Fruit fly (Drosophila melanogaster) whole organism, embryonic: ENCODE measurements around the gene CG3009.

Experiments used
- Atf-2 ChIP-seq: fragments of 200-800 bp; sonication (Bioruptor generic); optimal IDR thresholded peaks from 2 replicates; lab custom pipeline; 2016; ENCODE audit warnings: missing biosample characterization, missing genetic modification characterization
- Awh ChIP-seq: fragments of 200-800 bp; sonication (Bioruptor generic); IDR thresholded peaks from 2 replicates; pipeline ENCODE4, ENCODE4 v1.3.6; 2022; ENCODE audit warnings: missing biosample characterization, missing genetic modification characterization
- CG10209 ChIP-seq: fragments of 200-800 bp; sonication (Bioruptor generic); optimal IDR thresholded peaks from 3 replicates; lab custom pipeline; 2017; ENCODE audit warnings: missing biosample characterization, mild to moderate bottlenecking, missing genetic modification characterization, missing genetic modification reagents
- CG12219 ChIP-seq: fragments of 200-800 bp; sonication (Bioruptor generic); optimal IDR thresholded peaks from 3 replicates; lab custom pipeline; 2018; ENCODE audit warnings: missing biosample characterization, mild to moderate bottlenecking, missing genetic modification characterization
- CG13123 ChIP-seq: fragments of 200-800 bp; sonication (Bioruptor generic); optimal IDR thresholded peaks from 2 replicates; lab custom pipeline; 2016; ENCODE audit warnings: missing biosample characterization, missing genetic modification characterization
- CG13894 ChIP-seq: fragments of 200-800 bp; sonication (Bioruptor generic); optimal IDR thresholded peaks from 3 replicates; lab custom pipeline; 2018; ENCODE audit warnings: missing biosample characterization, mild to moderate bottlenecking, missing genetic modification characterization, moderate library complexity
- CG14965 ChIP-seq: fragments of 200-800 bp; sonication (Bioruptor generic); optimal IDR thresholded peaks from 2 replicates; lab custom pipeline; 2016; ENCODE audit warnings: missing biosample characterization, missing genetic modification characterization, borderline replicate concordance
- CG1603 ChIP-seq: fragments of 200-800 bp; sonication (Bioruptor generic); optimal IDR thresholded peaks from 2 replicates; lab custom pipeline; 2019; ENCODE audit warnings: missing biosample characterization, mild to moderate bottlenecking, missing genetic modification characterization, moderate library complexity
- CG16813 ChIP-seq: fragments of 200-800 bp; sonication (Bioruptor generic); IDR thresholded peaks from 3 replicates; pipeline ENCODE4 v1.3.6; 2022; ENCODE audit warnings: missing biosample characterization, missing genetic modification characterization; ENCODE audit not compliant: partially characterized antibody
- CG16863 ChIP-seq: fragments of 200-800 bp; sonication (Bioruptor generic); optimal IDR thresholded peaks from 3 replicates; lab custom pipeline; 2016; ENCODE audit warnings: missing biosample characterization, missing genetic modification characterization
- CG17802 ChIP-seq: fragments of 200-800 bp; sonication (Bioruptor generic); optimal IDR thresholded peaks from 2 replicates; lab custom pipeline; 2018; ENCODE audit warnings: missing biosample characterization, mild to moderate bottlenecking, missing genetic modification characterization, moderate library complexity
- CG18599 ChIP-seq: fragments of 200-800 bp; sonication (Bioruptor generic); optimal IDR thresholded peaks from 3 replicates; lab custom pipeline; 2017; ENCODE audit warnings: missing biosample characterization, missing genetic modification characterization, mild to moderate bottlenecking, moderate library complexity, missing genetic modification reagents
- CG2120 ChIP-seq: fragments of 200-800 bp; sonication (Bioruptor generic); optimal IDR thresholded peaks from 3 replicates; lab custom pipeline; 2016; ENCODE audit warnings: missing biosample characterization, missing genetic modification characterization
- CG2129 ChIP-seq: fragments of 200-800 bp; sonication (Bioruptor generic); IDR thresholded peaks from 2 replicates; pipeline ENCODE4 v1.3.6; 2022; ENCODE audit warnings: missing biosample characterization, missing genetic modification characterization; ENCODE audit not compliant: partially characterized antibody
- CG2712 ChIP-seq: fragments of 200-800 bp; optimal IDR thresholded peaks from 3 replicates; lab custom pipeline; 2019; ENCODE audit warnings: missing biosample characterization, mild to moderate bottlenecking, missing genetic modification characterization, moderate library complexity
- CG30020 ChIP-seq: fragments of 200-800 bp; optimal IDR thresholded peaks from 2 replicates; lab custom pipeline; 2019; ENCODE audit warnings: missing biosample characterization, mild to moderate bottlenecking, missing genetic modification characterization, moderate library complexity
- CG34422 ChIP-seq: fragments of 200-800 bp; sonication (Bioruptor generic); IDR thresholded peaks from 3 replicates; pipeline ENCODE4 v1.3.6; 2022; ENCODE audit warnings: missing biosample characterization, missing genetic modification characterization
- CG6683 ChIP-seq: fragments of 200-800 bp; sonication (Bioruptor generic); optimal IDR thresholded peaks from 2 replicates; lab custom pipeline; 2017; ENCODE audit warnings: missing biosample characterization, mild to moderate bottlenecking, missing genetic modification characterization, missing genetic modification reagents
- CG6791 ChIP-seq: fragments of 200-800 bp; sonication (Bioruptor generic); IDR thresholded peaks from 3 replicates; pipeline ENCODE4 v1.3.6; 2022; ENCODE audit warnings: missing biosample characterization, missing genetic modification characterization; ENCODE audit not compliant: partially characterized antibody
- CG7745 ChIP-seq: fragments of 200-800 bp; sonication (Bioruptor generic); optimal IDR thresholded peaks from 2 replicates; lab custom pipeline; 2018; ENCODE audit warnings: missing biosample characterization, mild to moderate bottlenecking, missing genetic modification characterization, moderate library complexity
- CG7963 ChIP-seq: fragments of 200-800 bp; sonication (Bioruptor generic); IDR thresholded peaks from 3 replicates; pipeline ENCODE4 v1.3.6; 2022; ENCODE audit warnings: missing biosample characterization, missing genetic modification characterization; ENCODE audit not compliant: partially characterized antibody
- CG7987 ChIP-seq: fragments of 200-800 bp; sonication (Bioruptor generic); optimal IDR thresholded peaks from 2 replicates; lab custom pipeline; 2018; ENCODE audit warnings: missing biosample characterization, mild to moderate bottlenecking, missing genetic modification characterization, moderate library complexity
- CTCF ChIP-seq: fragments of 200-800 bp; sonication (Bioruptor generic); optimal IDR thresholded peaks from 2 replicates; lab custom pipeline; 2017; ENCODE audit warnings: missing biosample characterization, mild to moderate bottlenecking, missing genetic modification characterization, moderate library complexity
- Eip74EF ChIP-seq, 2 experiments: fragments of 200-800 bp in 1 of 2; fragments of >200 bp in 1 of 2; sonication (Bioruptor generic) in 1 of 2; optimal IDR thresholded peaks; 2 replicates each; lab custom pipeline; 2017 to 2019; ENCODE audit warnings: missing biosample characterization in 2 of 2, missing genetic modification characterization in 2 of 2, mild to moderate bottlenecking in 1 of 2, moderate library complexity in 1 of 2
- H2.0 ChIP-seq: fragments of 200-800 bp; sonication (Bioruptor generic); IDR thresholded peaks from 2 replicates; pipeline ENCODE4 v1.3.6; 2022; ENCODE audit warnings: missing biosample characterization, missing genetic modification characterization
- Hr51 ChIP-seq, 2 experiments: fragments of 200-800 bp; sonication (Bioruptor generic); optimal IDR thresholded peaks; 2 replicates in 1 of 2; 3 replicates in 1 of 2; lab custom pipeline; 2016 to 2018; ENCODE audit warnings: missing biosample characterization in 2 of 2, missing genetic modification characterization in 2 of 2, mild to moderate bottlenecking in 1 of 2, moderate library complexity in 1 of 2
- Rx ChIP-seq: fragments of 200-800 bp; sonication (Bioruptor generic); IDR thresholded peaks from 2 replicates; pipeline ENCODE4 v1.3.6; 2022; ENCODE audit warnings: missing biosample characterization, missing genetic modification characterization
- Six4 ChIP-seq: fragments of 200-800 bp; sonication (Bioruptor generic); optimal IDR thresholded peaks from 2 replicates; lab custom pipeline; 2016; ENCODE audit warnings: missing biosample characterization, missing genetic modification characterization
- Sox100B ChIP-seq: fragments of 200-800 bp; sonication (Bioruptor generic); optimal IDR thresholded peaks from 3 replicates; lab custom pipeline; 2018; ENCODE audit warnings: missing biosample characterization, mild to moderate bottlenecking, missing genetic modification characterization
- Sox102F ChIP-seq: fragments of 200-800 bp; sonication (Bioruptor generic); optimal IDR thresholded peaks from 2 replicates; lab custom pipeline; 2018; ENCODE audit warnings: missing biosample characterization, mild to moderate bottlenecking, missing genetic modification characterization, moderate library complexity
- Sry-δ ChIP-seq: fragments of 200-800 bp; sonication (Bioruptor generic); optimal IDR thresholded peaks from 2 replicates; lab custom pipeline; 2016; ENCODE audit warnings: missing biosample characterization, missing genetic modification characterization
- Xrp1 ChIP-seq: fragments of 200-800 bp; sonication (Bioruptor generic); IDR thresholded peaks from 2 replicates; pipeline ENCODE4 v1.3.6; 2022; ENCODE audit warnings: missing biosample characterization, missing genetic modification characterization
- abd-A ChIP-seq: fragments of 200-800 bp; sonication (Bioruptor generic); optimal IDR thresholded peaks from 3 replicates; lab custom pipeline; 2019; ENCODE audit warnings: missing biosample characterization, mild to moderate bottlenecking, missing genetic modification characterization, moderate library complexity
- al ChIP-seq: fragments of 200-800 bp; sonication (Bioruptor generic); IDR thresholded peaks from 2 replicates; pipeline ENCODE4 v1.3.6; 2022; ENCODE audit warnings: missing biosample characterization, missing genetic modification characterization
- cg ChIP-seq: fragments of 200-800 bp; sonication (Bioruptor generic); optimal IDR thresholded peaks from 3 replicates; lab custom pipeline; 2019; ENCODE audit warnings: missing biosample characterization, mild to moderate bottlenecking, missing genetic modification characterization, moderate library complexity
- disco-r ChIP-seq: fragments of 200-800 bp; sonication (Bioruptor generic); optimal IDR thresholded peaks from 2 replicates; lab custom pipeline; 2016; ENCODE audit warnings: missing biosample characterization, missing genetic modification characterization
- dmrt99B ChIP-seq: fragments of 200-800 bp; sonication (Bioruptor generic); optimal IDR thresholded peaks from 2 replicates; lab custom pipeline; 2018; ENCODE audit warnings: missing biosample characterization, mild to moderate bottlenecking, missing genetic modification characterization, moderate library complexity
- ems ChIP-seq: fragments of 200-800 bp; sonication (Bioruptor generic); optimal IDR thresholded peaks from 3 replicates; lab custom pipeline; 2016; ENCODE audit warnings: missing biosample characterization, missing genetic modification characterization
- fu2 ChIP-seq: fragments of 200-800 bp; sonication (Bioruptor generic); optimal IDR thresholded peaks from 2 replicates; lab custom pipeline; 2016; ENCODE audit warnings: missing biosample characterization, missing genetic modification characterization
- gsb-n ChIP-seq: fragments of 200-800 bp; sonication (Bioruptor generic); optimal IDR thresholded peaks from 3 replicates; lab custom pipeline; 2018; ENCODE audit warnings: missing biosample characterization, mild to moderate bottlenecking, missing genetic modification characterization
- knrl ChIP-seq: fragments of 200-800 bp; sonication (Bioruptor generic); IDR thresholded peaks from 3 replicates; pipeline ENCODE4 v1.3.6; 2022; ENCODE audit warnings: missing biosample characterization, missing genetic modification characterization; ENCODE audit not compliant: partially characterized antibody
- odd ChIP-seq: fragments of 200-800 bp; sonication (Bioruptor generic); optimal IDR thresholded peaks from 2 replicates; lab custom pipeline; 2017; ENCODE audit warnings: missing biosample characterization, mild to moderate bottlenecking, missing genetic modification characterization
- peb ChIP-seq: fragments of 200-800 bp; sonication (Bioruptor generic); IDR thresholded peaks from 2 replicates; pipeline ENCODE4 v1.3.6; 2022; ENCODE audit warnings: missing biosample characterization, missing genetic modification characterization
- pros ChIP-seq: fragments of 200-800 bp; sonication (Bioruptor generic); optimal IDR thresholded peaks from 3 replicates; lab custom pipeline; 2019; ENCODE audit warnings: missing biosample characterization, mild to moderate bottlenecking, missing genetic modification characterization, moderate library complexity
- schlank ChIP-seq: fragments of 200-800 bp; sonication (Bioruptor generic); optimal IDR thresholded peaks from 2 replicates; lab custom pipeline; 2018; ENCODE audit warnings: missing biosample characterization, mild to moderate bottlenecking, missing genetic modification characterization
- sob ChIP-seq: fragments of 200-800 bp; sonication (Bioruptor generic); IDR thresholded peaks from 2 replicates; pipeline ENCODE4 v1.3.6; 2022; ENCODE audit warnings: missing biosample characterization, missing genetic modification characterization
- sqz ChIP-seq: fragments of 200-800 bp; sonication (Bioruptor generic); optimal IDR thresholded peaks from 3 replicates; lab custom pipeline; 2018; ENCODE audit warnings: missing biosample characterization, mild to moderate bottlenecking, missing genetic modification characterization
- wdn ChIP-seq: fragments of 200-800 bp; sonication (Bioruptor generic); IDR thresholded peaks from 2 replicates; pipeline ENCODE4 v1.3.6; 2022; ENCODE audit warnings: missing biosample characterization, missing genetic modification characterization

The CG3009 gene

DNA sequence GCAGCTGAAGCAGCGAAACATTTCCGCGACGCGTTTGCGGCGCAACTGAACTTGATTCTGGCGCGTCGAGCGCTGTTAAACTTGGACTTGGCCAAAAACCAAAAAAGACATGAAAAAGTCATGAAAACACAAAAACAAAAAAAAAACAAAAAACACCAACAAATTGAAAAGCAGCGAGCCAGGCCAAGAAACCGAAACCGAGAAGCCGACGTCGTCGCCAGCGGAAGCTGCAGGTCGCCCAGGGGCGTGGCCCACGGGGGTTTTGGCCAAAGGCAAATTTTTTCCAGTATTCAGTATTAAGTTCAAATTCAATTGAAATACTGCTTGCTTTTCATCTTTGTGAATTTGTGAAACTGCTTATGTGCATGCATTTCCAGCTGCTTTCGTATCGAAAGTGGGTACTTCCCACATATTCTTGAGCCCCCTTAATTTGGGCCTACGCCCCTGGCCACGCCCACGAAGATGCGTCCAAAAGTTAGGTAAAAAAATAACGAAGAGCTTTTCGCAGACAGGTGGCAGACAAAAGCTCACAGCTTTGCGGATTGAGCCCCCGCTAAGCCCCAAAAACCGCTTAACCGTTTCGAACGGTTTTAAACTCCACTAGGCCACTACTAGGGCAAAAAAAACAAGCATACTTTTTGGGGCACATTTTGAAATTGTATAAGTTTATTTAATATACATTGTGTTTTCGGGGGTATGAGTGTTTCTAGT is at the start of gene CG3009 (continued):
- TF ChIP-seq ems (GFP tag; lab: Kevin White, UChicago) (peak; percentile 98), CG14965 (peak; percentile 86), CG7987 (peak; percentile 94), CTCF (GFP tag; lab: Kevin White, UChicago) (peak; percentile 78), CG6791 (GFP tag; lab: Robert Waterston, UW) (no peak), peb (GFP tag; lab: Robert Waterston, UW) (peak; percentile 98), sqz (GFP tag; lab: Kevin White, UChicago) (peak; percentile 99), CG12219 (GFP tag; lab: Kevin White, UChicago) (peak; percentile 98), H2.0 (GFP tag; lab: Robert Waterston, UW) (peak; percentile 96), Atf-2 (GFP tag; lab: Kevin White, UChicago) (peak; percentile 97), CG1603 (tag; lab: Kevin White, UChicago) (peak; percentile 96), CG34422 (peak; percentile 98), knrl (GFP tag; lab: Robert Waterston, UW) (peak; percentile 51; the same call in 1 of the 3 replicates), dmrt99B (tag; lab: Kevin White, UChicago) (peak; percentile 98), sob (GFP tag; lab: Robert Waterston, UW) (peak; percentile 98), fu2 (peak; percentile 98), cg (GFP tag; lab: Kevin White, UChicago) (peak; percentile 27), CG16863 (GFP tag; lab: Kevin White, UChicago) (peak; percentile 97), Xrp1 (GFP tag; lab: Robert Waterston, UW) (peak; percentile 98), CG30020 (tag; lab: Kevin White, UChicago) (peak; percentile 72), schlank (tag; lab: Kevin White, UChicago) (peak; percentile 97), odd (GFP tag; lab: Kevin White, UChicago) (peak; percentile 97), CG13894 (tag; lab: Kevin White, UChicago) (peak; percentile 96), pros (GFP tag; lab: Kevin White, UChicago) (peak; percentile 78), CG6683 (GFP tag; lab: Kevin White, UChicago) (peak; percentile 95), CG2120 (peak; percentile 99), gsb-n (tag; lab: Kevin White, UChicago) (peak; percentile 89), CG10209 (GFP tag; lab: Kevin White, UChicago) (peak; percentile 97), CG17802 (peak; percentile 84), CG16813 (GFP tag; lab: Robert Waterston, UW) (no peak), CG7963 (GFP tag; lab: Robert Waterston, UW) (no peak), Sox102F (GFP tag; lab: Kevin White, UChicago) (peak; percentile 97), Awh (GFP tag; lab: Robert Waterston, UW) (peak; percentile 97), Sry-δ (GFP tag; lab: Kevin White, UChicago) (peak; percentile 72), disco-r (GFP tag; lab: Kevin White, UChicago) (peak; percentile 97), wdn (GFP tag; lab: Robert Waterston, UW) (peak; percentile 98), Eip74EF (GFP tag; optimal IDR thresholded peaks at IDR 0.05; lab: Kevin White, UChicago) (peak in 1 of 2 experiments; percentile 97), abd-A (tag; lab: Kevin White, UChicago) (peak; percentile 85), Hr51 (GFP tag; optimal IDR thresholded peaks at IDR 0.05; lab: Kevin White, UChicago) (peak; percentile 98), CG2712 (tag; lab: Kevin White, UChicago) (peak; percentile 95), CG7745 (tag; lab: Kevin White, UChicago) (peak; percentile 27), al (GFP tag; lab: Robert Waterston, UW) (peak; percentile 97), Six4 (peak; percentile 95), Sox100B (peak; percentile 95), Rx (GFP tag; lab: Robert Waterston, UW) (peak; percentile 94), CG13123 (GFP tag; lab: Kevin White, UChicago) (peak; percentile 92), CG18599 (GFP tag; lab: Kevin White, UChicago) (peak; percentile 99), CG2129 (no peak)
